Worm (Caenorhabditis elegans) whole organism, young adult: Measurements from ENCODE around the gene dcap-1.

Experiments
- B0019.2 ChIP-seq: fragments of 200-800 bp; sonication (Bioruptor generic); conservative IDR thresholded peaks from 2 replicates; pipeline ENCODE4 v1.3.6; 2022; ENCODE audit warnings: missing genetic modification reagents, missing genetic modification characterization, missing compliant biosample characterization
- C06A6.2 ChIP-seq: fragments of 200-800 bp; sonication (Bioruptor generic); conservative IDR thresholded peaks from 2 replicates; pipeline ENCODE4 v1.3.6; 2022; ENCODE audit warnings: missing genetic modification characterization, missing compliant biosample characterization
- C17E4.6 ChIP-seq: fragments of 200-800 bp; sonication (Bioruptor generic); IDR thresholded peaks from 2 replicates; pipeline ENCODE4 v1.3.6; 2022; ENCODE audit warnings: missing genetic modification reagents, missing genetic modification characterization, missing compliant biosample characterization
- F23B12.7 ChIP-seq: sonication (generic microtip); optimal IDR thresholded peaks from 2 replicates; lab custom pipeline; 2017; ENCODE audit warnings: missing genetic modification characterization, mild to moderate bottlenecking, missing compliant biosample characterization, antibody characterized with exemption, moderate library complexity; ENCODE audit not compliant: insufficient read depth
- F39B2.1 ChIP-seq: fragments of 200-800 bp; sonication (Bioruptor generic); IDR thresholded peaks from 2 replicates; pipeline ENCODE4 v1.3.6; 2022; ENCODE audit warnings: missing genetic modification reagents, missing genetic modification characterization, missing compliant biosample characterization
- F49E8.2 ChIP-seq: sonication (generic microtip); optimal IDR thresholded peaks from 3 replicates; lab custom pipeline; 2017; ENCODE audit warnings: missing genetic modification characterization, mild to moderate bottlenecking, missing compliant biosample characterization, antibody characterized with exemption, moderate library complexity; ENCODE audit not compliant: insufficient read depth
- F52B5.7 ChIP-seq: sonication (generic microtip); optimal IDR thresholded peaks from 2 replicates; lab custom pipeline; 2016; ENCODE audit warnings: mild to moderate bottlenecking, missing genetic modification characterization, missing compliant biosample characterization
- F55B11.4 ChIP-seq: sonication (generic microtip); optimal IDR thresholded peaks from 2 replicates; lab custom pipeline; 2016; ENCODE audit warnings: missing compliant biosample characterization, missing genetic modification characterization, borderline replicate concordance; ENCODE audit not compliant: insufficient read depth
- Y53F4B.3 ChIP-seq: fragments of 200-800 bp; sonication (Bioruptor generic); IDR thresholded peaks from 2 replicates; pipeline ENCODE4 v1.3.6; 2022; ENCODE audit warnings: missing genetic modification reagents, missing genetic modification characterization, missing compliant biosample characterization
- Y79H2A.3 ChIP-seq: fragments of 200-800 bp; sonication (Bioruptor generic); conservative IDR thresholded peaks from 2 replicates; pipeline ENCODE4 v1.3.6; 2022; ENCODE audit warnings: missing genetic modification reagents, missing genetic modification characterization, missing compliant biosample characterization
- ZK185.1 ChIP-seq: sonication (generic microtip); optimal IDR thresholded peaks from 2 replicates; lab custom pipeline; 2016; ENCODE audit warnings: mild to moderate bottlenecking, missing genetic modification characterization, missing compliant biosample characterization; ENCODE audit not compliant: poor library complexity, severe bottlenecking
- aptf-2 ChIP-seq: fragments of 200-800 bp; sonication (Bioruptor generic); conservative IDR thresholded peaks from 2 replicates; pipeline ENCODE4 v1.3.6; 2022; ENCODE audit warnings: missing genetic modification reagents, missing genetic modification characterization, missing compliant biosample characterization
- athp-1 ChIP-seq: sonication (generic microtip); optimal IDR thresholded peaks from 2 replicates; lab custom pipeline; 2017; ENCODE audit warnings: mild to moderate bottlenecking, missing genetic modification characterization, missing compliant biosample characterization
- attf-5 ChIP-seq: fragments of 200-800 bp; sonication (Bioruptor generic); optimal IDR thresholded peaks from 2 replicates; lab custom pipeline; 2018; ENCODE audit warnings: mild to moderate bottlenecking, missing genetic modification characterization, missing compliant biosample characterization
- ccch-3 ChIP-seq: fragments of 200-800 bp; sonication (Bioruptor generic); optimal IDR thresholded peaks from 2 replicates; lab custom pipeline; 2018; ENCODE audit warnings: mild to moderate bottlenecking, missing genetic modification characterization, missing compliant biosample characterization
- cebp-1 ChIP-seq, 2 experiments: fragments of 200-800 bp in 1 of 2; sonication (Bioruptor generic) in 1 of 2; sonication (generic microtip) in 1 of 2; IDR thresholded peaks in 1 of 2; optimal IDR thresholded peaks in 1 of 2; 2 replicates each; pipeline versions ENCODE4 v1.3.6 to Lab custom; 2017 to 2022; ENCODE audit warnings: missing compliant biosample characterization in 2 of 2, missing genetic modification characterization in 2 of 2, mild to moderate bottlenecking in 1 of 2, missing genetic modification reagents in 1 of 2, moderate library complexity in 1 of 2
- ceh-40 ChIP-seq: fragments of 200-800 bp; sonication (Bioruptor generic); IDR thresholded peaks from 2 replicates; pipeline ENCODE4 v1.3.6; 2022; ENCODE audit warnings: missing genetic modification characterization, missing compliant biosample characterization
- ceh-58 ChIP-seq: fragments of 200-800 bp; sonication (Bioruptor generic); IDR thresholded peaks from 2 replicates; pipeline ENCODE4 v1.3.6; 2022; ENCODE audit warnings: missing genetic modification characterization, missing compliant biosample characterization
- chd-7 ChIP-seq: sonication (generic microtip); optimal IDR thresholded peaks from 2 replicates; lab custom pipeline; 2016; ENCODE audit warnings: mild to moderate bottlenecking, missing genetic modification characterization, moderate library complexity, missing compliant biosample characterization
- dox-1 ChIP-seq: fragments of 200-800 bp; sonication (Bioruptor generic); IDR thresholded peaks from 2 replicates; pipeline ENCODE4 v1.3.6; 2022; ENCODE audit warnings: missing genetic modification reagents, missing genetic modification characterization, missing compliant biosample characterization
- dpff-1 ChIP-seq: sonication (generic microtip); optimal IDR thresholded peaks from 2 replicates; lab custom pipeline; 2017; ENCODE audit warnings: mild to moderate bottlenecking, missing genetic modification characterization, missing compliant biosample characterization
- egl-18 ChIP-seq: fragments of 200-800 bp; sonication (Bioruptor generic); IDR thresholded peaks from 2 replicates; pipeline ENCODE4 v1.3.6; 2022; ENCODE audit warnings: missing genetic modification reagents, missing genetic modification characterization, missing compliant biosample characterization
- egl-44 ChIP-seq: fragments of 200-800 bp; sonication (Bioruptor generic); IDR thresholded peaks from 2 replicates; pipeline ENCODE4 v1.3.6; 2022; ENCODE audit warnings: missing genetic modification reagents, missing genetic modification characterization, missing compliant biosample characterization
- ets-4 ChIP-seq: fragments of 200-800 bp; sonication (Bioruptor generic); optimal IDR thresholded peaks from 2 replicates; lab custom pipeline; 2018; ENCODE audit warnings: mild to moderate bottlenecking, missing genetic modification characterization, missing compliant biosample characterization
- him-1 ChIP-seq: sonication (generic microtip); optimal IDR thresholded peaks from 2 replicates; lab custom pipeline; 2016; ENCODE audit warnings: missing genotype, missing genetic modification reagents, missing genetic modification characterization, missing compliant biosample characterization
- let-607 ChIP-seq, 2 experiments: fragments of 200-800 bp in 1 of 2; sonication (Bioruptor generic) in 1 of 2; sonication (generic microtip) in 1 of 2; optimal IDR thresholded peaks; 2 replicates each; lab custom pipeline; 2016 to 2018; ENCODE audit warnings: mild to moderate bottlenecking in 2 of 2, missing compliant biosample characterization in 2 of 2, missing genetic modification characterization in 2 of 2, moderate library complexity in 2 of 2, missing genotype in 1 of 2
- lin-54 ChIP-seq: fragments of 200-800 bp; sonication (Bioruptor generic); optimal IDR thresholded peaks from 2 replicates; lab custom pipeline; 2018; ENCODE audit warnings: mild to moderate bottlenecking, missing genetic modification characterization, missing compliant biosample characterization
- lsy-27 ChIP-seq: sonication (generic microtip); optimal IDR thresholded peaks from 2 replicates; lab custom pipeline; 2017; ENCODE audit warnings: missing genetic modification characterization, mild to moderate bottlenecking, missing compliant biosample characterization, antibody characterized with exemption, missing genotype, borderline replicate concordance; ENCODE audit not compliant: insufficient read depth
- madf-3 ChIP-seq: fragments of 200-800 bp; sonication (Bioruptor generic); IDR thresholded peaks from 2 replicates; pipeline ENCODE4 v1.3.6; 2022; ENCODE audit warnings: missing genetic modification reagents, missing genetic modification characterization, missing compliant biosample characterization
- madf-8 ChIP-seq: fragments of 200-800 bp; sonication (Bioruptor generic); conservative IDR thresholded peaks from 2 replicates; pipeline ENCODE4 v1.3.6; 2022; ENCODE audit warnings: missing genetic modification reagents, missing genetic modification characterization, missing compliant biosample characterization
- mcd-1 ChIP-seq: fragments of 200-800 bp; sonication (Bioruptor generic); IDR thresholded peaks from 2 replicates; pipeline ENCODE4 v1.3.6; 2022; ENCODE audit warnings: missing genetic modification reagents, missing genetic modification characterization, missing compliant biosample characterization
- nfya-1 ChIP-seq: sonication (generic microtip); optimal IDR thresholded peaks from 2 replicates; lab custom pipeline; 2017; ENCODE audit warnings: antibody characterized with exemption, missing compliant biosample characterization, missing genetic modification characterization, borderline replicate concordance; ENCODE audit not compliant: insufficient read depth
- nhr-120 ChIP-seq: fragments of 200-800 bp; sonication (Bioruptor generic); IDR thresholded peaks from 2 replicates; pipeline ENCODE4 v1.3.6; 2022; ENCODE audit warnings: missing genetic modification characterization, missing compliant biosample characterization
- pbrm-1 ChIP-seq: fragments of 200-800 bp; sonication (Bioruptor generic); IDR thresholded peaks from 2 replicates; pipeline ENCODE4 v1.3.6; 2022; ENCODE audit warnings: missing genetic modification reagents, missing genetic modification characterization, missing compliant biosample characterization
- pha-4 ChIP-seq: fragments of 150-350 bp; sonication (generic microtip); optimal IDR thresholded peaks from 2 replicates; lab custom pipeline; 2014; ENCODE audit warnings: missing biosample characterization, missing genetic modification reagents, missing genetic modification characterization
- rcor-1 ChIP-seq: fragments of 200-800 bp; sonication (Bioruptor generic); IDR thresholded peaks from 2 replicates; pipeline ENCODE4 v1.3.6; 2022; ENCODE audit warnings: missing genetic modification reagents, missing genetic modification characterization, missing compliant biosample characterization
- repo-1 ChIP-seq: sonication (generic microtip); optimal IDR thresholded peaks from 2 replicates; lab custom pipeline; 2017; ENCODE audit warnings: mild to moderate bottlenecking, missing genetic modification characterization, missing compliant biosample characterization
- rpc-1 ChIP-seq, 2 experiments: fragments of 150-350 bp in 1 of 2; sonication (generic microtip) in 1 of 2; optimal IDR thresholded peaks; 2 replicates each; lab custom pipeline; 2014 to 2018; ENCODE audit warnings: missing biosample characterization in 1 of 2, missing genetic modification characterization in 1 of 2, missing genetic modification reagents in 1 of 2, missing genotype in 1 of 2
- snpc-1.1 ChIP-seq: sonication (generic microtip); optimal IDR thresholded peaks from 2 replicates; lab custom pipeline; 2017; ENCODE audit warnings: missing genetic modification characterization, mild to moderate bottlenecking, missing compliant biosample characterization, antibody characterized with exemption, moderate library complexity, missing genotype, missing genetic modification reagents; ENCODE audit not compliant: insufficient read depth
- somi-1 ChIP-seq: fragments of 200-800 bp; sonication (Bioruptor generic); optimal IDR thresholded peaks from 2 replicates; lab custom pipeline; 2018; ENCODE audit warnings: mild to moderate bottlenecking, missing genetic modification characterization, missing compliant biosample characterization
- unc-130 ChIP-seq: sonication (generic microtip); optimal IDR thresholded peaks from 2 replicates; lab custom pipeline; 2016; ENCODE audit warnings: missing genetic modification reagents, missing genetic modification characterization, missing compliant biosample characterization
- unc-62 ChIP-seq: fragments of 150-350 bp; optimal IDR thresholded peaks from 2 replicates; lab custom pipeline; 2014; ENCODE audit warnings: missing biosample characterization, missing genetic modification reagents, missing genetic modification characterization
- xnd-1 ChIP-seq: sonication (generic microtip); optimal IDR thresholded peaks from 2 replicates; lab custom pipeline; 2016; ENCODE audit warnings: missing genotype, missing genetic modification reagents, missing genetic modification characterization, missing compliant biosample characterization
- zfh-2 ChIP-seq: fragments of 200-800 bp; sonication (Bioruptor generic); conservative IDR thresholded peaks from 2 replicates; pipeline ENCODE4 v1.3.6; 2022; ENCODE audit warnings: missing genetic modification reagents, missing genetic modification characterization, missing compliant biosample characterization
- ztf-22 ChIP-seq: fragments of 200-800 bp; sonication (Bioruptor generic); optimal IDR thresholded peaks from 2 replicates; lab custom pipeline; 2018; ENCODE audit warnings: mild to moderate bottlenecking, missing genetic modification characterization, moderate library complexity, missing compliant biosample characterization
- ztf-25 ChIP-seq: fragments of 200-800 bp; sonication (Bioruptor generic); IDR thresholded peaks from 2 replicates; pipeline ENCODE4 v1.3.6; 2022; ENCODE audit warnings: missing genetic modification reagents, missing genetic modification characterization, missing compliant biosample characterization
- ztf-3 ChIP-seq: fragments of 200-800 bp; sonication (Bioruptor generic); optimal IDR thresholded peaks from 2 replicates; lab custom pipeline; 2018; ENCODE audit warnings: mild to moderate bottlenecking, missing genetic modification characterization, missing compliant biosample characterization

dcap-1 gene

ce11 chrIV:1070383-1070782 lies 15.8 kb upstream of the dcap-1 start (continued):
- TF ChIP-seq rcor-1, result no peak
- TF ChIP-seq unc-130 (GFP tag; lab: Kevin White, UChicago), result no peak
- no peak for TF ChIP-seq madf-8 (GFP tag; lab: Robert Waterston, UW)
- peak; percentile 32 for TF ChIP-seq attf-5 (GFP tag; lab: Kevin White, UChicago)
- no peak for TF ChIP-seq rpc-1 (optimal IDR thresholded peaks at IDR 0.05; lab: Kevin White, UChicago)
- TF ChIP-seq rpc-1 (tag; optimal IDR thresholded peaks at IDR 0.05; lab: Kevin White, UChicago), result no peak
- TF ChIP-seq C06A6.2 (GFP tag; lab: Robert Waterston, UW), result no peak
- no peak for TF ChIP-seq B0019.2 (GFP tag; lab: Robert Waterston, UW)
- TF ChIP-seq ZK185.1 (tag; lab: Kevin White, UChicago), result no peak
- TF ChIP-seq ztf-3 (GFP tag; lab: Kevin White, UChicago), result no peak
- TF ChIP-seq Y79H2A.3 (GFP tag; lab: Robert Waterston, UW), result no peak
- no peak for TF ChIP-seq let-607 (tag; optimal IDR thresholded peaks at IDR 0.05; lab: Kevin White, UChicago)
- no peak for TF ChIP-seq repo-1
- TF ChIP-seq ztf-25 (GFP tag; lab: Robert Waterston, UW), result no peak
- TF ChIP-seq nhr-120 (GFP tag; lab: Robert Waterston, UW), result no peak
- no peak for TF ChIP-seq F49E8.2
- TF ChIP-seq xnd-1 (tag; lab: Kevin White, UChicago), result no peak
- TF ChIP-seq chd-7, result no peak
- TF ChIP-seq him-1 (tag; lab: Kevin White, UChicago), result no peak
- peak; percentile 58 for TF ChIP-seq dox-1 (GFP tag; lab: Robert Waterston, UW)
- TF ChIP-seq F52B5.7 (tag; lab: Kevin White, UChicago), result no peak
- TF ChIP-seq ztf-22, result no peak
- TF ChIP-seq aptf-2 (GFP tag; lab: Robert Waterston, UW), result no peak
- no peak for TF ChIP-seq egl-44 (GFP tag; lab: Robert Waterston, UW)
- no peak for TF ChIP-seq cebp-1 (GFP tag; IDR thresholded peaks at IDR 0.05; lab: Robert Waterston, UW)
- peak; percentile 72 for TF ChIP-seq cebp-1 (tag; optimal IDR thresholded peaks at IDR 0.05; lab: Kevin White, UChicago)
- TF ChIP-seq nfya-1 (tag; lab: Kevin White, UChicago), result no peak
- TF ChIP-seq ceh-58 (GFP tag; lab: Robert Waterston, UW), result no peak
- TF ChIP-seq pbrm-1 (GFP tag; lab: Robert Waterston, UW), result peak; percentile 80; the same call in 1 of the 2 replicates
- TF ChIP-seq egl-18 (GFP tag; lab: Robert Waterston, UW), result no peak
- no peak for TF ChIP-seq ceh-40 (GFP tag; lab: Robert Waterston, UW)
- TF ChIP-seq F23B12.7, result peak; percentile 40
- TF ChIP-seq ets-4 (GFP tag; lab: Kevin White, UChicago), result peak; percentile 29
- no peak for TF ChIP-seq C17E4.6
- TF ChIP-seq F39B2.1 (GFP tag; lab: Robert Waterston, UW), result no peak
- TF ChIP-seq lin-54 (GFP tag; lab: Kevin White, UChicago), result peak; percentile 9
- no peak for TF ChIP-seq F55B11.4 (tag; lab: Kevin White, UChicago)
- TF ChIP-seq unc-62 (GFP tag; lab: Kevin White, UChicago), result no peak
- TF ChIP-seq ccch-3, result no peak
- TF ChIP-seq madf-3 (GFP tag; lab: Robert Waterston, UW), result no peak
- TF ChIP-seq lsy-27 (tag; lab: Kevin White, UChicago), result no peak
- no peak for TF ChIP-seq pha-4 (tag; lab: Kevin White, UChicago)
- no peak for TF ChIP-seq athp-1 (tag; lab: Kevin White, UChicago)
- TF ChIP-seq zfh-2 (GFP tag; lab: Robert Waterston, UW), result peak; percentile 99
- no peak for TF ChIP-seq dpff-1
- no peak for TF ChIP-seq somi-1 (GFP tag; lab: Kevin White, UChicago)
- peak; percentile 66 for TF ChIP-seq mcd-1 (GFP tag; lab: Robert Waterston, UW)
- TF ChIP-seq Y53F4B.3, result no peak
- no peak for TF ChIP-seq snpc-1.1 (tag; lab: Kevin White, UChicago)
